Worm (Caenorhabditis elegans) whole organism, L4/young adult: Measurements from ENCODE around the gene ceh-91.

Experiments
- W03F9.2 ChIP-seq: fragments of 150-350 bp; optimal IDR thresholded peaks from 2 replicates; lab custom pipeline; 2014; ENCODE audit warnings: missing biosample characterization, missing genetic modification characterization
- dao-5 ChIP-seq: sonication (generic microtip); optimal IDR thresholded peaks from 2 replicates; lab custom pipeline; 2016; ENCODE audit warnings: missing genotype, missing genetic modification characterization, moderate library complexity, missing compliant biosample characterization
- him-1 ChIP-seq: sonication (generic microtip); optimal IDR thresholded peaks from 2 replicates; lab custom pipeline; 2016; ENCODE audit warnings: missing genotype, missing genetic modification reagents, missing genetic modification characterization, missing compliant biosample characterization

ceh-91 gene

DNA sequence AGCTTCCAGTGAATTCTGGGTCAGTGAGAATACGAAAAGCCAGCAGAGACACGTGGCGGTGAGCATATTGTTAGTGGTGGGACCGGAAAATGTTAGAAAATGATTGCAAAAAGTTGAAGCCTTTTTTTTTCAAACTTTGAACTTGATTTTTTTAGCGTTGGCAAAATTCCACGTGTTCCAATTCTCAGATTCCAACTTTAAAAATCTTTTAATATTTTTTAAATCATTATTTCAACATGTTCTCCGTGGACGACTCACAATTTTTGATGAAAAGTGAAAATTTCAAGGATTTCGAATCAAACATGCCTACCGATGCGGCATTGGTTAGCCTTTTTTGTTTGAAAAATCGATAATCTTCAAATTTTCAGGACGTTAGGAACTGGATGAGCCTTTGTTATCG is 4.2 kb upstream of the ceh-91 start, which contains the start of the genes Y66A7A.9 and Y66A7A.4:
Gene Y66A7A.9, minus strand, starts transcription at position 101 of the 400 bp plus-strand sequence.
Gene Y66A7A.4, plus strand, starts transcription at position 237 of the 400 bp plus-strand sequence.
- TF ChIP-seq dao-5, result no peak
- no peak for TF ChIP-seq W03F9.2 (tag; lab: Kevin White, UChicago)
- TF ChIP-seq him-1 (tag; lab: Kevin White, UChicago), result no peak

ce11 chrIII:11614874-11615273 is 1.7 kb upstream of the ceh-91 start:
- TF ChIP-seq him-1 (tag; lab: Kevin White, UChicago) (no peak), dao-5 (no peak), W03F9.2 (tag; lab: Kevin White, UChicago) (no peak)

DNA sequence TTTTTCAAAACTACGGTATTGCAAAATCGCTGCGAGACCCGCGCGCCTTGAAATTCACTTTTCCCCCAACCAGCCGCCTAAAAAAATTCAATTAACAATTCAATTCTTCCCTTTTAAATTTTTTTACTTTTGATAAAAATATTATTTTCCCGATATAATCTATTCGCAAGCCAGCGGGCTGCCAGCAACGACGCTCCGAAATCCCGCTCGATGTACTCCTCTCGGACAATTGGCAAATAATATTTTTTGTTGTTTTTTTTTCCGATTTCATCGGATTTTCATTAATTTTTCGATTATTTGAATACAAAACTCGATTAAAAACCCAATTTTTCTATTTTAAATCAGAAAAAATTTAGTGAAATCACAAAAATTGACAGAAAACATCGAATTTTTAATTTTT is 744 bp upstream of the ceh-91 start:
- no peak for TF ChIP-seq dao-5
- TF ChIP-seq him-1 (tag; lab: Kevin White, UChicago), result no peak
- no peak for TF ChIP-seq W03F9.2 (tag; lab: Kevin White, UChicago)

- TF ChIP-seq him-1 (tag; lab: Kevin White, UChicago) (no peak), dao-5 (no peak)
These were observed 8.3 kb downstream of the ceh-91 start, which contains the start of gene gly-8 for ce11 chrIII:11624838-11625292. Gene gly-8, plus strand, starts transcription at chrIII:11625242.

DNA sequence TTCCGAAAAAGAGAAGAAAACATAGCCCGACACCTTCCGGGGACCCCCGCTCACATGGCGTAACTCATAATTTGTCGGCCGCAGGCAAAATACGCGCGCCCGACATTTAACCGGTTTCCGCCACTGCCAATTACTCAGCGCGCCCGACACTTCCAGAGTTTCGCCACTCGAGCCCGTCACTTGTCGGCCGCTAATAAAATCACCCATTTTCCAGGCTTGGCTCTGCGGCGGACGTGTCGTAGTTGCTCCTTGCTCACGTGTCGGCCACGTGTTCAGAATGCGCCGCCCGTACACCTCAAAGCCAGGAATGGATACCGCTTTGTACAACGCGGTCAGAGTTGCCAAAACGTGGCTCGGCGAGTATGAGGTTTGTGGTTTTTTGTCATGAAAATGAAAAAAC is 11.1 kb downstream of the ceh-91 start:
- no peak for TF ChIP-seq him-1 (tag; lab: Kevin White, UChicago)
- no peak for TF ChIP-seq W03F9.2 (tag; lab: Kevin White, UChicago)
- TF ChIP-seq dao-5, result no peak

ce11 chrIII:11629354-11629753 is 12.8 kb downstream of the ceh-91 start, which contains the start of gene Y66A7A.7:
Gene Y66A7A.7, minus strand, starts transcription at chrIII:11629454.
- TF ChIP-seq him-1 (tag; lab: Kevin White, UChicago) (no peak), dao-5 (no peak), W03F9.2 (tag; lab: Kevin White, UChicago) (no peak)

- TF ChIP-seq him-1 (tag; lab: Kevin White, UChicago), result no peak
These were observed 14.6 kb downstream of the ceh-91 start for ce11 chrIII:11631111-11631510.

ce11 chrIII:11632376-11632775 is 15.8 kb downstream of the ceh-91 start:
- no peak for TF ChIP-seq him-1 (tag; lab: Kevin White, UChicago)
- no peak for TF ChIP-seq W03F9.2 (tag; lab: Kevin White, UChicago)

DNA sequence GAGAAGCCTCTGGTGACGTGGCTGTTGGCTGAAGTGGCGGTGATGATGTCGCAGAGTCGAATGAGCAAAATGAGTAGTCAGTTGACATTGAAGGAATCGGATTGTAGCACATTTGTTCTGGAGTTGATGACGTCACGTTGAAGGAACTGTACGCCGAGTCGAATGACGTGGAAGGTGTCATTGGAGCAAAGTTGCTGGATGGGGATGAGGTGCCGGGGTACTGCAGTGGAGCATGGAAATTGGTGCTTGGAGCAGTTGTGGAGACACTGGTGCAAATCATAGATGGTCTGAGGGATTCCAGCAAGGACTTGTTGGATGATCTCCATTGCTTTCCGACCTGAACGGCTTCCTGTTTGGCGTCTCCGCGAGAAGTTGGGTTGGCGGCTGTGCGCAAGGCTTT is 16.9 kb downstream of the ceh-91 start:
- TF ChIP-seq him-1 (tag; lab: Kevin White, UChicago) (no peak), dao-5 (no peak), W03F9.2 (tag; lab: Kevin White, UChicago) (no peak)

- TF ChIP-seq dao-5 (no peak), W03F9.2 (tag; lab: Kevin White, UChicago) (no peak), him-1 (tag; lab: Kevin White, UChicago) (no peak)
These were observed 18.5 kb downstream of the ceh-91 start for ce11 chrIII:11635000-11635399.

DNA sequence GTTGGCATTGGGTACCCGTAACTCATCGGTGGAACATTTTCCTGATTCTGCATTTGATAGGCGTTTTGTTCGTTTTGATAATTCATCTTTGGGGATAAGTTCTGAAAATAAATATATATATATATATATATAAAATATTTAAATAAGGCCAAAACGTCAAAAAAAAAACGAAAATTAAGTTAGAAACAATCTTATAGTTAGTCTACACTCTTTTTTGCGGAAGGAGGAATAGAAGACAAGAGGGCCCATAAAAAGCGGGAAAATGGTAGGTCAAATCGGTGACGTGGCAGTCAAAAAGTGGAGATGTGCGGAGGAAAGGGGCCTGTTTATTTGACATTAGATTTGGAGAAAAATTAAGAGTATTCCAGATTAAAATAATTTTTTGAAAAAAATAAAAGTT is 20.2 kb downstream of the ceh-91 start, which contains the start of gene tbx-33:
Gene tbx-33, minus strand, starts transcription at position 101 of the 400 bp plus-strand sequence.
- TF ChIP-seq him-1 (tag; lab: Kevin White, UChicago), result no peak
- no peak for TF ChIP-seq dao-5
- no peak for TF ChIP-seq W03F9.2 (tag; lab: Kevin White, UChicago)

- no peak for TF ChIP-seq dao-5
- no peak for TF ChIP-seq W03F9.2 (tag; lab: Kevin White, UChicago)
- TF ChIP-seq him-1 (tag; lab: Kevin White, UChicago), result no peak
These were observed 24.8 kb downstream of the ceh-91 start for ce11 chrIII:11641347-11641746.

- TF ChIP-seq dao-5 (no peak), W03F9.2 (tag; lab: Kevin White, UChicago) (no peak), him-1 (tag; lab: Kevin White, UChicago) (no peak)
These were observed 33.6 kb downstream of the ceh-91 start, which contains the start of gene faah-6 for ce11 chrIII:11650152-11650551. Gene faah-6, plus strand, starts transcription at chrIII:11650452.

ce11 chrIII:11651430-11651829 is 34.9 kb downstream of the ceh-91 start:
- TF ChIP-seq him-1 (tag; lab: Kevin White, UChicago), result no peak
- TF ChIP-seq dao-5, result no peak
- TF ChIP-seq W03F9.2 (tag; lab: Kevin White, UChicago), result no peak

- TF ChIP-seq W03F9.2 (tag; lab: Kevin White, UChicago) (no peak), him-1 (tag; lab: Kevin White, UChicago) (no peak), dao-5 (no peak)
These were observed 39.8 kb downstream of the ceh-91 start for ce11 chrIII:11656389-11656788.
